Worm (Caenorhabditis elegans): ENCODE results near the gene srh-287.

ce11 chrV:17784363-17784762, 16.3 kb upstream of the srh-287 start:
- TF ChIP-seq spr-3 (GFP tag; optimal IDR thresholded peaks at IDR 0.05) (no peak), nhr-28 (tag; optimal IDR thresholded peaks at IDR 0.05) (no peak), tra-1 (GFP tag; IDR thresholded peaks at IDR 0.05) (no peak), unc-130 (GFP tag; optimal IDR thresholded peaks at IDR 0.05) (no peak), fos-1 (tag; optimal IDR thresholded peaks at IDR 0.05) (no peak), mdl-1 (tag; optimal IDR thresholded peaks at IDR 0.05) (no peak), ztf-11 (tag; optimal IDR thresholded peaks at IDR 0.05) (no peak), nhr-237 (tag; optimal IDR thresholded peaks at IDR 0.05) (no peak), nhr-111 (GFP tag; optimal IDR thresholded peaks at IDR 0.05) (no peak), ces-1 (GFP tag; optimal IDR thresholded peaks at IDR 0.05) (no peak), lin-1 (GFP tag; IDR thresholded peaks at IDR 0.05) (no peak), Y105C5A.15 (GFP tag; IDR thresholded peaks at IDR 0.05) (no peak), ama-1 (optimal IDR thresholded peaks at IDR 0.05) (no peak)
